Fruit fly (Drosophila melanogaster) whole organism, embryonic: Measurements from ENCODE around the gene CG7766.

Experiments
- CG10462 ChIP-seq: fragments of 200-800 bp; sonication (Bioruptor generic); optimal IDR thresholded peaks from 2 replicates; lab custom pipeline; 2016; ENCODE audit warnings: missing biosample characterization, missing genetic modification characterization
- CG10565 ChIP-seq: fragments of 200-800 bp; sonication (Bioruptor generic); optimal IDR thresholded peaks from 3 replicates; lab custom pipeline; 2016; ENCODE audit warnings: missing biosample characterization, mild to moderate bottlenecking, missing genetic modification characterization
- CG13424 ChIP-seq: fragments of 200-800 bp; sonication (Bioruptor generic); optimal IDR thresholded peaks from 2 replicates; lab custom pipeline; 2019; ENCODE audit warnings: missing biosample characterization, mild to moderate bottlenecking, missing genetic modification characterization, moderate library complexity
- CG18764 ChIP-seq: fragments of 200-800 bp; sonication (Bioruptor generic); optimal IDR thresholded peaks from 3 replicates; lab custom pipeline; 2016; ENCODE audit warnings: missing biosample characterization, missing genetic modification characterization
- chif ChIP-seq, 2 experiments: fragments of 200-800 bp; sonication (Bioruptor generic); optimal IDR thresholded peaks; 3 replicates each; lab custom pipeline; 2016; ENCODE audit warnings: missing biosample characterization in 2 of 2, missing genetic modification characterization in 2 of 2
- crc ChIP-seq: fragments of 200-800 bp; sonication (Bioruptor generic); optimal IDR thresholded peaks from 2 replicates; lab custom pipeline; 2016; ENCODE audit warnings: missing biosample characterization, missing genetic modification characterization
- dmrt11E ChIP-seq: fragments of 200-800 bp; sonication (Bioruptor generic); optimal IDR thresholded peaks from 3 replicates; lab custom pipeline; 2018; ENCODE audit warnings: missing biosample characterization, mild to moderate bottlenecking, missing genetic modification characterization, moderate library complexity
- klu ChIP-seq: fragments of 200-800 bp; sonication (Bioruptor generic); IDR thresholded peaks from 2 replicates; pipeline ENCODE4 v1.3.6; 2022; ENCODE audit warnings: missing biosample characterization, missing genetic modification characterization
- sima ChIP-seq: fragments of 200-800 bp; sonication (Bioruptor generic); optimal IDR thresholded peaks from 2 replicates; lab custom pipeline; 2016; ENCODE audit warnings: missing biosample characterization, missing genetic modification characterization

dm6 chrX:9152127-9152598, 48.6 kb upstream of the CG7766 start:
- TF ChIP-seq chif (GFP tag; optimal IDR thresholded peaks at IDR 0.05; lab: Kevin White, UChicago): peak in 1 of 2 experiments; percentile 13
- peak; percentile 2 for TF ChIP-seq CG13424 (tag; lab: Kevin White, UChicago)
- TF ChIP-seq CG10565 (GFP tag; lab: Kevin White, UChicago): no peak
- no peak for TF ChIP-seq sima (GFP tag; lab: Kevin White, UChicago)
- no peak for TF ChIP-seq CG18764 (GFP tag; lab: Kevin White, UChicago)
- TF ChIP-seq klu: no peak
- no peak for TF ChIP-seq CG10462 (GFP tag; lab: Kevin White, UChicago)
- no peak for TF ChIP-seq crc (GFP tag; lab: Kevin White, UChicago)
- TF ChIP-seq dmrt11E (tag; lab: Kevin White, UChicago): no peak
